Worm (Caenorhabditis elegans): ENCODE measurements around the gene sptf-2.

- TF ChIP-seq dao-5 (tag; optimal IDR thresholded peaks at IDR 0.05) (no peak), him-1 (tag; optimal IDR thresholded peaks at IDR 0.05) (no peak), W03F9.2 (tag; optimal IDR thresholded peaks at IDR 0.05) (no peak)
Observed at ce11 chrII:8610085-8610484, 15.2 kb upstream of the sptf-2 start, which contains the start of gene F28C6.9.
